Fruit fly (Drosophila melanogaster): ENCODE results near the gene Hers.

Hers gene

dm6 chrX:19865389-19866144 lies 379 bp upstream of the Hers start, which contains the start of gene THADA (continued):
- TF ChIP-seq HmgZ (tag; optimal IDR thresholded peaks at IDR 0.05), result peak; percentile 65
- 0 out of 3 replicates have a peak, but pooled peaks have one; percentile 27 for TF ChIP-seq CG11695 (GFP tag; IDR thresholded peaks at IDR 0.05)
- peak; percentile 16 for TF ChIP-seq CG3995 (GFP tag; optimal IDR thresholded peaks at IDR 0.05)
- peak; percentile 56 for TF ChIP-seq gfzf (GFP tag; optimal IDR thresholded peaks at IDR 0.05)
- TF ChIP-seq repo (GFP tag; optimal IDR thresholded peaks at IDR 0.05), result no peak
- TF ChIP-seq jumu (GFP tag; optimal IDR thresholded peaks at IDR 0.05), result peak; percentile 56
- TF ChIP-seq Hsf (GFP tag; optimal IDR thresholded peaks at IDR 0.05), result peak; percentile 43
- TF ChIP-seq Deaf1 (tag; optimal IDR thresholded peaks at IDR 0.05), result no peak
- TF ChIP-seq D (optimal IDR thresholded peaks at IDR 0.05), result no peak
- no peak for TF ChIP-seq D (GFP tag; optimal IDR thresholded peaks at IDR 0.05)
- no peak for TF ChIP-seq lab (GFP tag; optimal IDR thresholded peaks at IDR 0.05)
- TF ChIP-seq run (tag; optimal IDR thresholded peaks at IDR 0.05), result no peak
- peak; percentile 40 for TF ChIP-seq dmrt11E (tag; optimal IDR thresholded peaks at IDR 0.05)
- TF ChIP-seq Dref (GFP tag; IDR thresholded peaks at IDR 0.05), result peak; percentile 88
- peak; percentile 11 for TF ChIP-seq CG1647 (GFP tag; optimal IDR thresholded peaks at IDR 0.05)
- peak; percentile 89 for TF ChIP-seq CG7963 (GFP tag; IDR thresholded peaks at IDR 0.05; ENCODE audit: partially characterized antibody)
- TF ChIP-seq Ada2b (GFP tag; IDR thresholded peaks at IDR 0.05), result 0 out of 2 replicates have a peak, but pooled peaks have one; percentile 24
- TF ChIP-seq CG13894 (tag; optimal IDR thresholded peaks at IDR 0.05), result peak; percentile 44
- TF ChIP-seq dpn (GFP tag; optimal IDR thresholded peaks at IDR 0.05), result peak; percentile 31 to 36
- no peak for TF ChIP-seq CG10654 (GFP tag; optimal IDR thresholded peaks at IDR 0.05)
- TF ChIP-seq CG18262 (tag; optimal IDR thresholded peaks at IDR 0.05), result no peak
- no peak for TF ChIP-seq CG4424 (GFP tag; optimal IDR thresholded peaks at IDR 0.05)
- TF ChIP-seq CG3407 (GFP tag; optimal IDR thresholded peaks at IDR 0.05), result no peak
- peak; percentile 93 for TF ChIP-seq Dll (GFP tag; IDR thresholded peaks at IDR 0.05; ENCODE audit: partially characterized antibody)
- TF ChIP-seq nom (GFP tag; optimal IDR thresholded peaks at IDR 0.05), result no peak
- no peak for TF ChIP-seq Dip2 (GFP tag; IDR thresholded peaks at IDR 0.05)
- TF ChIP-seq CG17328 (GFP tag; IDR thresholded peaks at IDR 0.05), result no peak
- TF ChIP-seq nerfin-1 (tag; optimal IDR thresholded peaks at IDR 0.05), result no peak
- no peak for TF ChIP-seq ro (GFP tag; IDR thresholded peaks at IDR 0.05)
- no peak for TF ChIP-seq CG30431 (GFP tag; optimal IDR thresholded peaks at IDR 0.05)
- TF ChIP-seq da (GFP tag; optimal IDR thresholded peaks at IDR 0.05), result no peak
- TF ChIP-seq CG31224 (GFP tag; IDR thresholded peaks at IDR 0.05), result no peak
- TF ChIP-seq BEAF-32 (GFP tag; optimal IDR thresholded peaks at IDR 0.05), result peak; percentile 98
- no peak for TF ChIP-seq fd3F (GFP tag; optimal IDR thresholded peaks at IDR 0.05)
- TF ChIP-seq hth (optimal IDR thresholded peaks at IDR 0.05), result no peak
- TF ChIP-seq toy (GFP tag; IDR thresholded peaks at IDR 0.05), result no peak
- no peak for TF ChIP-seq CG15696 (tag; optimal IDR thresholded peaks at IDR 0.05)
- TF ChIP-seq row (GFP tag; IDR thresholded peaks at IDR 0.05), result peak; percentile 60; the same call in 2 of the 3 replicates
- TF ChIP-seq CG9215 (GFP tag; IDR thresholded peaks at IDR 0.05), result no peak; the same call in 1 of the 2 replicates
- TF ChIP-seq Chrac-16 (GFP tag; optimal IDR thresholded peaks at IDR 0.05), result no peak
- no peak for TF ChIP-seq CG12071 (GFP tag; optimal IDR thresholded peaks at IDR 0.05)
- no peak for TF ChIP-seq ind (GFP tag; optimal IDR thresholded peaks at IDR 0.05)
- TF ChIP-seq ATbp (GFP tag; optimal IDR thresholded peaks at IDR 0.05), result no peak
- TF ChIP-seq so (GFP tag; IDR thresholded peaks at IDR 0.05), result no peak
- no peak for TF ChIP-seq Tbp (GFP tag; optimal IDR thresholded peaks at IDR 0.05)
- no peak for TF ChIP-seq Hr39 (optimal IDR thresholded peaks at IDR 0.05)
- no peak for TF ChIP-seq lmd (GFP tag; IDR thresholded peaks at IDR 0.05)
- no peak for TF ChIP-seq prd (optimal IDR thresholded peaks at IDR 0.05)
- peak; percentile 29; the same call in 1 of the 3 replicates for TF ChIP-seq prd (GFP tag; IDR thresholded peaks at IDR 0.05)
- TF ChIP-seq tgo (GFP tag; IDR thresholded peaks at IDR 0.05), result peak; percentile 21; the same call in 1 of the 3 replicates
- no peak for TF ChIP-seq CG4820 (GFP tag; optimal IDR thresholded peaks at IDR 0.05)
